Worm (Caenorhabditis elegans) whole organism, L3 larva: ENCODE data around the gene spe-42.

Source experiments
- R02D3.7 ChIP-seq: fragments of 150-350 bp; optimal IDR thresholded peaks from 2 replicates; lab custom pipeline; 2014; ENCODE audit warnings: missing biosample characterization, missing genetic modification characterization
- ZK546.5 ChIP-seq: sonication (generic microtip); optimal IDR thresholded peaks from 2 replicates; lab custom pipeline; 2017; ENCODE audit warnings: missing biosample characterization, missing genetic modification characterization
- aly-2 ChIP-seq: fragments of 150-350 bp; optimal IDR thresholded peaks from 2 replicates; lab custom pipeline; 2014; ENCODE audit warnings: missing biosample characterization, missing genetic modification characterization
- ama-1 ChIP-seq: fragments of 150-350 bp; optimal IDR thresholded peaks from 2 replicates; lab custom pipeline; 2018
- ceh-16 ChIP-seq: sonication (generic microtip); optimal IDR thresholded peaks from 2 replicates; lab custom pipeline; 2017; ENCODE audit warnings: missing biosample characterization, missing genetic modification characterization
- ceh-28 ChIP-seq: fragments of 150-350 bp; optimal IDR thresholded peaks from 2 replicates; lab custom pipeline; 2014; ENCODE audit warnings: missing biosample characterization, missing genetic modification reagents, missing genetic modification characterization
- ceh-82 ChIP-seq: fragments of 150-350 bp; optimal IDR thresholded peaks from 2 replicates; lab custom pipeline; 2014; ENCODE audit warnings: missing biosample characterization, missing genetic modification characterization
- ceh-9 ChIP-seq: sonication (generic microtip); optimal IDR thresholded peaks from 2 replicates; lab custom pipeline; 2018; ENCODE audit warnings: missing biosample characterization, missing genetic modification characterization
- daf-12 ChIP-seq: fragments of 150-350 bp; optimal IDR thresholded peaks from 2 replicates; lab custom pipeline; 2014; ENCODE audit warnings: missing biosample characterization, missing genetic modification reagents, missing genetic modification characterization
- egl-27 ChIP-seq: sonication (generic microtip); optimal IDR thresholded peaks from 4 replicates; lab custom pipeline; 2017; ENCODE audit warnings: missing biosample characterization, missing genetic modification reagents, missing genetic modification characterization
- egl-5 ChIP-seq: fragments of 150-350 bp; optimal IDR thresholded peaks from 2 replicates; lab custom pipeline; 2017; ENCODE audit warnings: missing biosample characterization, missing genetic modification reagents, missing genetic modification characterization, inconsistent platforms
- elt-1 ChIP-seq: fragments of 150-350 bp; optimal IDR thresholded peaks from 2 replicates; lab custom pipeline; 2014; ENCODE audit warnings: missing biosample characterization, missing genetic modification characterization
- elt-2 ChIP-seq: sonication (generic microtip); optimal IDR thresholded peaks from 2 replicates; lab custom pipeline; 2016; ENCODE audit warnings: missing genetic modification reagents, mild to moderate bottlenecking, missing genetic modification characterization, missing compliant biosample characterization
- elt-3 ChIP-seq, 3 experiments: fragments of 150-350 bp in 1 of 3; sonication (generic microtip) in 2 of 3; optimal IDR thresholded peaks; 2 replicates in 2 of 3; 4 replicates in 1 of 3; lab custom pipeline; 2014 to 2017; ENCODE audit warnings: missing biosample characterization in 3 of 3, missing genetic modification characterization in 3 of 3
- eor-1 ChIP-seq, 2 experiments: fragments of 150-350 bp; optimal IDR thresholded peaks; 2 replicates each; lab custom pipeline; 2014 to 2018; ENCODE audit warnings: missing biosample characterization in 2 of 2, missing genetic modification characterization in 2 of 2
- fkh-10 ChIP-seq: sonication (generic microtip); optimal IDR thresholded peaks from 2 replicates; lab custom pipeline; 2017; ENCODE audit warnings: missing biosample characterization, missing genetic modification reagents, missing genetic modification characterization
- fkh-2 ChIP-seq: fragments of 150-350 bp; optimal IDR thresholded peaks from 2 replicates; lab custom pipeline; 2014; ENCODE audit warnings: missing biosample characterization, missing genetic modification reagents, missing genetic modification characterization
- fos-1 ChIP-seq: fragments of 150-350 bp; optimal IDR thresholded peaks from 2 replicates; lab custom pipeline; 2014; ENCODE audit warnings: missing biosample characterization, missing genetic modification characterization
- jun-1 ChIP-seq: fragments of 150-350 bp; optimal IDR thresholded peaks from 2 replicates; lab custom pipeline; 2014; ENCODE audit warnings: missing biosample characterization, missing genetic modification reagents, missing genetic modification characterization
- lin-15B ChIP-seq: fragments of 150-350 bp; optimal IDR thresholded peaks from 2 replicates; lab custom pipeline; 2014; ENCODE audit warnings: missing biosample characterization, missing genetic modification characterization
- lin-39 ChIP-seq: fragments of 150-350 bp; optimal IDR thresholded peaks from 2 replicates; lab custom pipeline; 2018; ENCODE audit warnings: missing biosample characterization, missing genetic modification reagents, missing genetic modification characterization
- lsy-12 ChIP-seq: sonication (generic microtip); optimal IDR thresholded peaks from 2 replicates; lab custom pipeline; 2016; ENCODE audit warnings: mild to moderate bottlenecking, missing genetic modification characterization, missing compliant biosample characterization
- mdl-1 ChIP-seq: fragments of 150-350 bp; optimal IDR thresholded peaks from 2 replicates; lab custom pipeline; 2014; ENCODE audit warnings: missing biosample characterization, missing genetic modification characterization
- nfya-1 ChIP-seq: sonication (generic microtip); optimal IDR thresholded peaks from 2 replicates; lab custom pipeline; 2017; ENCODE audit warnings: missing genetic modification characterization, mild to moderate bottlenecking, missing compliant biosample characterization, antibody characterized with exemption, moderate library complexity; ENCODE audit not compliant: insufficient read depth
- nhr-12 ChIP-seq: fragments of 150-350 bp; optimal IDR thresholded peaks from 2 replicates; lab custom pipeline; 2014; ENCODE audit warnings: missing biosample characterization, missing genetic modification characterization
- nhr-23 ChIP-seq: fragments of 150-350 bp; optimal IDR thresholded peaks from 2 replicates; lab custom pipeline; 2014; ENCODE audit warnings: missing biosample characterization, missing genetic modification reagents, missing genetic modification characterization
- nhr-237 ChIP-seq: fragments of 150-350 bp; optimal IDR thresholded peaks from 2 replicates; lab custom pipeline; 2014; ENCODE audit warnings: missing biosample characterization, missing genetic modification characterization
- nhr-25 ChIP-seq: sonication (generic microtip); optimal IDR thresholded peaks from 2 replicates; lab custom pipeline; 2017; ENCODE audit warnings: missing biosample characterization, missing genetic modification characterization
- nhr-28 ChIP-seq: fragments of 150-350 bp; optimal IDR thresholded peaks from 2 replicates; lab custom pipeline; 2014; ENCODE audit warnings: missing biosample characterization, missing genetic modification characterization
- nhr-43 ChIP-seq: sonication (generic microtip); optimal IDR thresholded peaks from 2 replicates; lab custom pipeline; 2016; ENCODE audit warnings: mild to moderate bottlenecking, missing genetic modification characterization, missing compliant biosample characterization; ENCODE audit not compliant: poor library complexity, severe bottlenecking
- nhr-67 ChIP-seq: fragments of 150-350 bp; optimal IDR thresholded peaks from 2 replicates; lab custom pipeline; 2014; ENCODE audit warnings: missing biosample characterization, missing genetic modification characterization
- nhr-76 ChIP-seq: fragments of 150-350 bp; sonication (generic microtip); optimal IDR thresholded peaks from 5 replicates; lab custom pipeline; 2014; ENCODE audit warnings: missing biosample characterization, missing genetic modification characterization
- pha-4 ChIP-seq: fragments of 150-350 bp; optimal IDR thresholded peaks from 2 replicates; lab custom pipeline; 2014; ENCODE audit warnings: missing biosample characterization, missing genetic modification reagents, missing genetic modification characterization
- pqm-1 ChIP-seq: fragments of 150-350 bp; optimal IDR thresholded peaks from 2 replicates; lab custom pipeline; 2017; ENCODE audit warnings: missing biosample characterization, missing genetic modification characterization, inconsistent platforms
- sea-2 ChIP-seq: fragments of 150-350 bp; sonication (generic microtip); optimal IDR thresholded peaks from 4 replicates; lab custom pipeline; 2014; ENCODE audit warnings: missing biosample characterization, missing genetic modification reagents, missing genetic modification characterization
- snpc-4 ChIP-seq: fragments of 150-350 bp; optimal IDR thresholded peaks from 2 replicates; lab custom pipeline; 2014; ENCODE audit warnings: missing biosample characterization, missing genetic modification characterization
- tbx-2 ChIP-seq: sonication (generic microtip); optimal IDR thresholded peaks from 2 replicates; lab custom pipeline; 2016; ENCODE audit warnings: mild to moderate bottlenecking, missing genetic modification characterization, missing compliant biosample characterization
- unc-39 ChIP-seq: sonication (generic microtip); optimal IDR thresholded peaks from 4 replicates; lab custom pipeline; 2017; ENCODE audit warnings: missing biosample characterization, missing genetic modification characterization
- unc-62 ChIP-seq: fragments of 150-350 bp; sonication (generic microtip); optimal IDR thresholded peaks from 4 replicates; lab custom pipeline; 2014; ENCODE audit warnings: missing biosample characterization, missing genetic modification reagents, missing genetic modification characterization
- ztf-11 ChIP-seq: fragments of 150-350 bp; optimal IDR thresholded peaks from 2 replicates; lab custom pipeline; 2014; ENCODE audit warnings: missing biosample characterization, missing genetic modification characterization
- ztf-4 ChIP-seq: fragments of 150-350 bp; optimal IDR thresholded peaks from 2 replicates; lab custom pipeline; 2014; ENCODE audit warnings: missing biosample characterization, missing genetic modification characterization

Gene spe-42

ce11 chrV:11755848-11756247 is 19.1 kb upstream of the spe-42 start:
- TF ChIP-seq pqm-1 (tag; lab: Kevin White, UChicago) (peak; percentile 7), nhr-28 (tag; lab: Kevin White, UChicago) (no peak), nhr-67 (tag; lab: Kevin White, UChicago) (no peak), daf-12 (tag; lab: Kevin White, UChicago) (no peak), tbx-2 (tag; lab: Kevin White, UChicago) (no peak), fkh-2 (tag; lab: Kevin White, UChicago) (no peak), elt-2 (tag; lab: Kevin White, UChicago) (peak; percentile 64), egl-5 (no peak)

ce11 chrV:11751480-11751879 is 14.7 kb upstream of the spe-42 start:
- TF ChIP-seq fos-1, result no peak

- no peak for TF ChIP-seq jun-1 (tag; lab: Kevin White, UChicago)
- TF ChIP-seq ceh-82 (tag; lab: Kevin White, UChicago), result no peak
- no peak for TF ChIP-seq pqm-1 (tag; lab: Kevin White, UChicago)
- TF ChIP-seq lin-39 (tag; lab: Kevin White, UChicago), result no peak
- TF ChIP-seq aly-2 (tag; lab: Kevin White, UChicago), result no peak
- TF ChIP-seq fkh-10 (GFP tag; lab: Kevin White, UChicago), result no peak
- no peak for TF ChIP-seq lsy-12 (tag; lab: Kevin White, UChicago)
Measured at ce11 chrV:11741078-11741477, 4.3 kb upstream of the spe-42 start.

ce11 chrV:11739820-11740219 is 3.0 kb upstream of the spe-42 start, which contains the start of gene T04F3.1:
Gene T04F3.1, plus strand, starts transcription at chrV:11740065.
- TF ChIP-seq elt-3 (tag; optimal IDR thresholded peaks at IDR 0.05; lab: Kevin White, UChicago), result peak in 2 of 3 experiments; percentile 15 to 84
- no peak for TF ChIP-seq egl-5
- TF ChIP-seq nhr-25 (tag; lab: Kevin White, UChicago), result peak; percentile 33
- peak; percentile 56 for TF ChIP-seq nhr-43 (tag; lab: Kevin White, UChicago)
- TF ChIP-seq nhr-23, result peak; percentile 27
- TF ChIP-seq pha-4 (tag; lab: Kevin White, UChicago), result no peak

ce11 chrV:11737333-11737732 is 537 bp upstream of the spe-42 start:
- TF ChIP-seq fos-1 (no peak), nhr-23 (peak; percentile 39), elt-3 (tag; optimal IDR thresholded peaks at IDR 0.05; lab: Kevin White, UChicago) (peak in 2 of 3 experiments; percentile 59 to 75)

- TF ChIP-seq lin-15B (tag; lab: Kevin White, UChicago) (peak; percentile 80), nhr-28 (tag; lab: Kevin White, UChicago) (no peak), eor-1 (tag; optimal IDR thresholded peaks at IDR 0.05; lab: Kevin White, UChicago) (no peak), fkh-10 (GFP tag; lab: Kevin White, UChicago) (no peak), ceh-9 (tag; lab: Kevin White, UChicago) (no peak), fkh-2 (tag; lab: Kevin White, UChicago) (no peak), elt-2 (tag; lab: Kevin White, UChicago) (peak; percentile 10), ZK546.5 (tag; lab: Kevin White, UChicago) (no peak), nhr-237 (tag; lab: Kevin White, UChicago) (no peak), ceh-28 (no peak), unc-62 (no peak), lin-39 (tag; lab: Kevin White, UChicago) (no peak), fos-1 (no peak), egl-27 (tag; lab: Kevin White, UChicago) (no peak), ztf-11 (tag; lab: Kevin White, UChicago) (no peak), pqm-1 (tag; lab: Kevin White, UChicago) (no peak), nhr-76 (tag; lab: Kevin White, UChicago) (no peak), unc-39 (tag; lab: Kevin White, UChicago) (no peak), R02D3.7 (tag; lab: Kevin White, UChicago) (no peak), ceh-82 (tag; lab: Kevin White, UChicago) (no peak), tbx-2 (tag; lab: Kevin White, UChicago) (no peak), ceh-16 (tag; lab: Kevin White, UChicago) (no peak), elt-3 (tag; optimal IDR thresholded peaks at IDR 0.05; lab: Kevin White, UChicago) (no peak), daf-12 (tag; lab: Kevin White, UChicago) (peak; percentile 51), snpc-4 (tag; lab: Kevin White, UChicago) (peak; percentile 69), pha-4 (tag; lab: Kevin White, UChicago) (no peak), ama-1 (lab: Kevin White, UChicago) (no peak), nhr-67 (tag; lab: Kevin White, UChicago) (no peak), nhr-12 (tag; lab: Kevin White, UChicago) (no peak), sea-2 (no peak), nhr-25 (tag; lab: Kevin White, UChicago) (peak; percentile 50), nhr-23 (peak; percentile 73), jun-1 (tag; lab: Kevin White, UChicago) (no peak), mdl-1 (no peak), elt-1 (tag; lab: Kevin White, UChicago) (no peak), nfya-1 (peak; percentile 67), ztf-4 (tag; lab: Kevin White, UChicago) (no peak)
Measured at ce11 chrV:11733460-11733859, 3.3 kb downstream of the spe-42 start, which contains the start of gene npp-22. Gene npp-22, minus strand, starts transcription at chrV:11733472.
